Worm (Caenorhabditis elegans) whole organism, L1 larva: ENCODE results near the gene rpt-3.

Source experiments
- efl-3 ChIP-seq: fragments of 200-800 bp; sonication (Bioruptor generic); optimal IDR thresholded peaks from 2 replicates; lab custom pipeline; 2018; ENCODE audit warnings: mild to moderate bottlenecking, missing genetic modification characterization, missing compliant biosample characterization
- irx-1 ChIP-seq: sonication (generic microtip); optimal IDR thresholded peaks from 2 replicates; lab custom pipeline; 2016; ENCODE audit warnings: missing genetic modification characterization, missing compliant biosample characterization
- lin-35 ChIP-seq, 2 experiments: fragments of 150-350 bp; optimal IDR thresholded peaks; 2 replicates each; lab custom pipeline; 2014; ENCODE audit warnings: missing biosample characterization in 2 of 2, missing genetic modification characterization in 2 of 2, missing genetic modification reagents in 2 of 2
- nhr-71 ChIP-seq: sonication (generic microtip); optimal IDR thresholded peaks from 2 replicates; lab custom pipeline; 2016; ENCODE audit warnings: mild to moderate bottlenecking, missing genetic modification characterization, moderate library complexity, missing compliant biosample characterization
- skn-1 ChIP-seq: fragments of 150-350 bp; optimal IDR thresholded peaks from 2 replicates; lab custom pipeline; 2014; ENCODE audit warnings: missing biosample characterization, missing genetic modification characterization
- ztf-4 ChIP-seq: fragments of 150-350 bp; optimal IDR thresholded peaks from 2 replicates; lab custom pipeline; 2014; ENCODE audit warnings: missing biosample characterization, missing genetic modification characterization

- TF ChIP-seq skn-1 (tag; lab: Kevin White, UChicago), result no peak
- no peak for TF ChIP-seq efl-3 (GFP tag; lab: Kevin White, UChicago)
- no peak for TF ChIP-seq irx-1 (tag; lab: Kevin White, UChicago)
- peak; percentile 67 for TF ChIP-seq nhr-71 (tag; lab: Kevin White, UChicago)
- peak; percentile 62 for TF ChIP-seq ztf-4 (tag; lab: Kevin White, UChicago)
- TF ChIP-seq lin-35 (GFP tag; optimal IDR thresholded peaks at IDR 0.05; lab: Kevin White, UChicago), result peak; percentile 13 to 49
These were observed 42.1 kb upstream of the rpt-3 start for ce11 chrIII:6447521-6447920.
